Worm (Caenorhabditis elegans) whole organism, midembryonic: ENCODE measurements around the gene C04B4.5.

Experiments used
- T22C8.4 ChIP-seq: fragments of 200-800 bp; sonication (Bioruptor generic); IDR thresholded peaks from 2 replicates; pipeline ENCODE4 v1.3.6; 2022; ENCODE audit warnings: missing genetic modification characterization, missing compliant biosample characterization
- cog-1 ChIP-seq: sonication (generic microtip); optimal IDR thresholded peaks from 2 replicates; lab custom pipeline; 2016; ENCODE audit warnings: missing genetic modification characterization, missing compliant biosample characterization
- flt-1 ChIP-seq: fragments of 200-800 bp; sonication (Bioruptor generic); IDR thresholded peaks from 2 replicates; pipeline ENCODE4 v1.3.6; 2022; ENCODE audit warnings: missing genetic modification characterization, missing compliant biosample characterization
- klf-2 ChIP-seq: fragments of 200-800 bp; sonication (Bioruptor generic); conservative IDR thresholded peaks from 2 replicates; pipeline ENCODE4 v1.3.6; 2022; ENCODE audit warnings: missing genetic modification reagents, missing genetic modification characterization, missing compliant biosample characterization
- med-1 ChIP-seq: sonication (generic microtip); optimal IDR thresholded peaks from 2 replicates; lab custom pipeline; 2017; ENCODE audit warnings: missing genetic modification characterization, mild to moderate bottlenecking, missing compliant biosample characterization, antibody characterized with exemption, missing genetic modification reagents; ENCODE audit not compliant: insufficient read depth
- ref-1 ChIP-seq: fragments of 200-800 bp; sonication (Bioruptor generic); conservative IDR thresholded peaks from 2 replicates; pipeline ENCODE4 v1.3.6; 2022; ENCODE audit warnings: missing genetic modification reagents, missing genetic modification characterization, missing compliant biosample characterization
- tab-1 ChIP-seq: fragments of 200-800 bp; sonication (Bioruptor generic); IDR thresholded peaks from 2 replicates; pipeline ENCODE4 v1.3.6; 2022; ENCODE audit warnings: missing genetic modification characterization, missing compliant biosample characterization
- ztf-23 ChIP-seq: fragments of 200-800 bp; sonication (Bioruptor generic); IDR thresholded peaks from 2 replicates; pipeline ENCODE4 v1.3.6; 2022; ENCODE audit warnings: missing genetic modification reagents, missing genetic modification characterization, missing compliant biosample characterization
- ztf-29 ChIP-seq: fragments of 200-800 bp; sonication (Bioruptor generic); IDR thresholded peaks from 2 replicates; pipeline ENCODE4 v1.3.6; 2022; ENCODE audit warnings: missing genetic modification reagents, missing genetic modification characterization, missing compliant biosample characterization

Gene C04B4.5

ce11 chrX:12288254-12288653 lies at the start of gene C04B4.5:
C04B4.5 (minus strand) TSS chrX:12288354.
- no peak for TF ChIP-seq ztf-23 (GFP tag; lab: Robert Waterston, UW)
- TF ChIP-seq flt-1 (GFP tag; lab: Robert Waterston, UW): no peak

ce11 chrX:12335808-12336207 lies 47.7 kb upstream of the C04B4.5 start, which contains the start of gene srd-48:
srd-48 (plus strand) TSS chrX:12336108.
- TF ChIP-seq ztf-29: no peak
- no peak for TF ChIP-seq ztf-23 (GFP tag; lab: Robert Waterston, UW)
- TF ChIP-seq ref-1 (GFP tag; lab: Robert Waterston, UW): no peak
- no peak for TF ChIP-seq cog-1
- no peak for TF ChIP-seq flt-1 (GFP tag; lab: Robert Waterston, UW)
- no peak for TF ChIP-seq klf-2 (GFP tag; lab: Robert Waterston, UW)
- no peak for TF ChIP-seq T22C8.4 (GFP tag; lab: Robert Waterston, UW)

ce11 chrX:12333479-12333878 lies 45.3 kb upstream of the C04B4.5 start, which contains the start of gene srd-47:
srd-47 (plus strand) TSS chrX:12333642.
- TF ChIP-seq flt-1 (GFP tag; lab: Robert Waterston, UW) (no peak), tab-1 (GFP tag; lab: Robert Waterston, UW) (no peak), klf-2 (GFP tag; lab: Robert Waterston, UW) (no peak), ztf-23 (GFP tag; lab: Robert Waterston, UW) (no peak)

- TF ChIP-seq cog-1 (no peak), med-1 (GFP tag; lab: Kevin White, UChicago) (no peak), tab-1 (GFP tag; lab: Robert Waterston, UW) (no peak), ztf-23 (GFP tag; lab: Robert Waterston, UW) (no peak), klf-2 (GFP tag; lab: Robert Waterston, UW) (no peak), ref-1 (GFP tag; lab: Robert Waterston, UW) (no peak), flt-1 (GFP tag; lab: Robert Waterston, UW) (no peak), ztf-29 (no peak), T22C8.4 (GFP tag; lab: Robert Waterston, UW) (no peak)
These were observed 43.6 kb upstream of the C04B4.5 start, which contains the start of gene srd-46 for ce11 chrX:12331795-12332194. srd-46 (plus strand) TSS chrX:12332095.

- TF ChIP-seq ztf-29 (no peak), T22C8.4 (GFP tag; lab: Robert Waterston, UW) (no peak), tab-1 (GFP tag; lab: Robert Waterston, UW) (no peak), ref-1 (GFP tag; lab: Robert Waterston, UW) (no peak), ztf-23 (GFP tag; lab: Robert Waterston, UW) (no peak), klf-2 (GFP tag; lab: Robert Waterston, UW) (no peak), flt-1 (GFP tag; lab: Robert Waterston, UW) (no peak), cog-1 (no peak), med-1 (GFP tag; lab: Kevin White, UChicago) (no peak)
These were observed 40.5 kb upstream of the C04B4.5 start, which contains the start of gene srd-45 for ce11 chrX:12328676-12329075. srd-45 (plus strand) TSS chrX:12328976.

ce11 chrX:12326424-12326823 lies 38.3 kb upstream of the C04B4.5 start, which contains the start of gene srd-41:
srd-41 (plus strand) TSS chrX:12326724.
- TF ChIP-seq cog-1 (no peak), ztf-29 (no peak), med-1 (GFP tag; lab: Kevin White, UChicago) (no peak)

- TF ChIP-seq klf-2 (GFP tag; lab: Robert Waterston, UW) (no peak), ref-1 (GFP tag; lab: Robert Waterston, UW) (no peak), cog-1 (no peak), ztf-29 (no peak), med-1 (GFP tag; lab: Kevin White, UChicago) (no peak)
These were observed 35.3 kb upstream of the C04B4.5 start, which contains the start of gene srd-40 for ce11 chrX:12323439-12323838. srd-40 (plus strand) TSS chrX:12323739.

- no peak for TF ChIP-seq ztf-29
- no peak for TF ChIP-seq cog-1
- TF ChIP-seq tab-1 (GFP tag; lab: Robert Waterston, UW): no peak
These were observed 33.2 kb upstream of the C04B4.5 start, which contains the start of gene F17A2.13 for ce11 chrX:12321357-12321756. F17A2.13 (plus strand) TSS chrX:12321657.

- TF ChIP-seq tab-1 (GFP tag; lab: Robert Waterston, UW) (no peak), cog-1 (no peak), med-1 (GFP tag; lab: Kevin White, UChicago) (no peak), T22C8.4 (GFP tag; lab: Robert Waterston, UW) (no peak), flt-1 (GFP tag; lab: Robert Waterston, UW) (no peak), ztf-29 (no peak), klf-2 (GFP tag; lab: Robert Waterston, UW) (no peak), ref-1 (GFP tag; lab: Robert Waterston, UW) (no peak), ztf-23 (GFP tag; lab: Robert Waterston, UW) (no peak)
These were observed 32.6 kb upstream of the C04B4.5 start, which contains the start of gene ceh-40 for ce11 chrX:12320737-12321136. ceh-40 (minus strand) TSS chrX:12320777.

ce11 chrX:12317560-12317959 lies 29.4 kb upstream of the C04B4.5 start:
- TF ChIP-seq tab-1 (GFP tag; lab: Robert Waterston, UW) (no peak), klf-2 (GFP tag; lab: Robert Waterston, UW) (no peak), cog-1 (no peak), ref-1 (GFP tag; lab: Robert Waterston, UW) (no peak), T22C8.4 (GFP tag; lab: Robert Waterston, UW) (no peak), ztf-23 (GFP tag; lab: Robert Waterston, UW) (no peak), med-1 (GFP tag; lab: Kevin White, UChicago) (no peak), ztf-29 (no peak), flt-1 (GFP tag; lab: Robert Waterston, UW) (no peak)
